Fruit fly (Drosophila melanogaster): ENCODE data around the gene Gale.

dm6 chr3L:635529-635928, 12.8 kb upstream of the Gale start:
- no peak for TF ChIP-seq pan (optimal IDR thresholded peaks at IDR 0.05)
- no peak for TF ChIP-seq usp (GFP tag; optimal IDR thresholded peaks at IDR 0.05)
- no peak for TF ChIP-seq CG8478 (optimal IDR thresholded peaks at IDR 0.05)
- no peak for TF ChIP-seq EcR (GFP tag; optimal IDR thresholded peaks at IDR 0.05)
- TF ChIP-seq psq (optimal IDR thresholded peaks at IDR 0.05), result no peak

Measured in whole organism.